Fruit fly (Drosophila melanogaster) whole organism, prepupa: ENCODE data around the gene CG32318.
A peak's percentile ranks its signal among the peaks of the same experiment; 100 is the strongest.

ENCODE experiments used
- Blimp-1 ChIP-seq: fragments of 200-800 bp; sonication (Bioruptor generic); optimal IDR thresholded peaks from 3 replicates; lab custom pipeline; 2017; ENCODE audit warnings: missing biosample characterization, missing genetic modification characterization, mild to moderate bottlenecking, moderate library complexity, missing genetic modification reagents
- CG11294 ChIP-seq: fragments of 200-800 bp; sonication (Bioruptor generic); IDR thresholded peaks from 2 replicates; pipeline ENCODE4 v1.3.6; 2022; ENCODE audit warnings: missing biosample characterization, missing genetic modification characterization
- CG11762 ChIP-seq: fragments of 200-800 bp; sonication (Bioruptor generic); optimal IDR thresholded peaks from 3 replicates; lab custom pipeline; 2016; ENCODE audit warnings: missing biosample characterization, missing genetic modification characterization; ENCODE audit not compliant: insufficient read depth
- CG11902 ChIP-seq: fragments of 200-800 bp; sonication (Bioruptor generic); optimal IDR thresholded peaks from 3 replicates; lab custom pipeline; 2016; ENCODE audit warnings: missing biosample characterization, missing genetic modification characterization
- CG15336 ChIP-seq: fragments of 200-800 bp; sonication (Bioruptor generic); IDR thresholded peaks from 2 replicates; pipeline ENCODE4 v1.3.6; 2022; ENCODE audit warnings: missing biosample characterization, missing genetic modification characterization
- CG1621 ChIP-seq: fragments of 200-800 bp; sonication (Bioruptor generic); optimal IDR thresholded peaks from 3 replicates; lab custom pipeline; 2018; ENCODE audit warnings: missing biosample characterization, mild to moderate bottlenecking, missing genetic modification characterization
- CG16779 ChIP-seq: fragments of 200-800 bp; sonication (Bioruptor generic); optimal IDR thresholded peaks from 3 replicates; lab custom pipeline; 2017; ENCODE audit warnings: missing biosample characterization, mild to moderate bottlenecking, missing genetic modification characterization
- CG32006 ChIP-seq: fragments of 200-800 bp; sonication (Bioruptor generic); optimal IDR thresholded peaks from 3 replicates; lab custom pipeline; 2017; ENCODE audit warnings: missing biosample characterization, mild to moderate bottlenecking, missing genetic modification characterization
- CG3919 ChIP-seq: fragments of 200-800 bp; sonication (Bioruptor generic); optimal IDR thresholded peaks from 3 replicates; lab custom pipeline; 2016; ENCODE audit warnings: missing biosample characterization, missing genetic modification characterization
- CG4318 ChIP-seq: fragments of 200-800 bp; sonication (Bioruptor generic); optimal IDR thresholded peaks from 3 replicates; lab custom pipeline; 2017; ENCODE audit warnings: missing biosample characterization, mild to moderate bottlenecking, missing genetic modification characterization
- CG6163 ChIP-seq: fragments of 200-800 bp; sonication (Bioruptor generic); IDR thresholded peaks from 3 replicates; pipeline ENCODE4 v1.3.6; 2022; ENCODE audit warnings: missing biosample characterization, missing genetic modification characterization
- CG6792 ChIP-seq: fragments of 200-800 bp; sonication (Bioruptor generic); optimal IDR thresholded peaks from 3 replicates; lab custom pipeline; 2016; ENCODE audit warnings: missing biosample characterization, missing genetic modification characterization
- CG6808 ChIP-seq: fragments of 200-800 bp; sonication (Bioruptor generic); optimal IDR thresholded peaks from 3 replicates; lab custom pipeline; 2017; ENCODE audit warnings: missing biosample characterization, missing genetic modification characterization, mild to moderate bottlenecking, moderate library complexity, missing genetic modification reagents
- CG7368 ChIP-seq: fragments of 200-800 bp; sonication (Bioruptor generic); optimal IDR thresholded peaks from 3 replicates; lab custom pipeline; 2016; ENCODE audit warnings: missing biosample characterization, missing genetic modification characterization
- CG8119 ChIP-seq: fragments of 200-800 bp; sonication (Bioruptor generic); IDR thresholded peaks from 3 replicates; pipeline ENCODE4 v1.3.6; 2022; ENCODE audit warnings: missing biosample characterization, missing genetic modification characterization
- CG8632 ChIP-seq: fragments of 200-800 bp; sonication (Bioruptor generic); optimal IDR thresholded peaks from 3 replicates; lab custom pipeline; 2016; ENCODE audit warnings: missing biosample characterization, missing genetic modification characterization
- CG9139 ChIP-seq: fragments of 200-800 bp; sonication (Bioruptor generic); optimal IDR thresholded peaks from 3 replicates; lab custom pipeline; 2017; ENCODE audit warnings: missing biosample characterization, mild to moderate bottlenecking, missing genetic modification characterization
- Eip75B ChIP-seq: fragments of 200-800 bp; sonication (Bioruptor generic); optimal IDR thresholded peaks from 3 replicates; lab custom pipeline; 2016; ENCODE audit warnings: missing biosample characterization, missing genetic modification characterization
- Eip78C ChIP-seq: fragments of 200-800 bp; sonication (Bioruptor generic); peaks from one replicate; lab custom pipeline; 2016; ENCODE audit warnings: missing biosample characterization, missing genetic modification characterization
- Eip93F ChIP-seq: fragments of 200-800 bp; sonication (Bioruptor generic); optimal IDR thresholded peaks from 2 replicates; lab custom pipeline; 2016; ENCODE audit warnings: missing biosample characterization, mild to moderate bottlenecking, missing genetic modification characterization
- Ets21C ChIP-seq: fragments of 200-800 bp; sonication (Bioruptor generic); optimal IDR thresholded peaks from 3 replicates; lab custom pipeline; 2016; ENCODE audit warnings: missing biosample characterization, missing genetic modification characterization
- Lpt ChIP-seq: fragments of 200-800 bp; sonication (Bioruptor generic); optimal IDR thresholded peaks from 3 replicates; lab custom pipeline; 2016; ENCODE audit warnings: missing biosample characterization, missing genetic modification characterization
- Met ChIP-seq: fragments of 200-800 bp; sonication (Bioruptor generic); optimal IDR thresholded peaks from 3 replicates; lab custom pipeline; 2016; ENCODE audit warnings: missing biosample characterization, missing genetic modification characterization
- OdsH ChIP-seq: fragments of 200-800 bp; sonication (Bioruptor generic); optimal IDR thresholded peaks from 3 replicates; lab custom pipeline; 2016; ENCODE audit warnings: missing biosample characterization, missing genetic modification characterization
- Smox ChIP-seq: fragments of 200-800 bp; sonication (Bioruptor generic); optimal IDR thresholded peaks from 3 replicates; lab custom pipeline; 2016; ENCODE audit warnings: missing biosample characterization, missing genetic modification characterization
- Sox102F ChIP-seq: fragments of 200-800 bp; sonication (Bioruptor generic); optimal IDR thresholded peaks from 2 replicates; lab custom pipeline; 2016; ENCODE audit warnings: missing biosample characterization, mild to moderate bottlenecking, missing genetic modification characterization
- Sox14 ChIP-seq: fragments of 200-800 bp; sonication (Bioruptor generic); optimal IDR thresholded peaks from 3 replicates; lab custom pipeline; 2016; ENCODE audit warnings: missing biosample characterization, missing genetic modification characterization
- achi ChIP-seq: fragments of 200-800 bp; sonication (Bioruptor generic); optimal IDR thresholded peaks from 3 replicates; lab custom pipeline; 2016; ENCODE audit warnings: missing biosample characterization, missing genetic modification characterization
- eg ChIP-seq: fragments of 200-800 bp; sonication (Bioruptor generic); IDR thresholded peaks from 3 replicates; pipeline ENCODE4 v1.3.6; 2022; ENCODE audit warnings: missing biosample characterization, missing genetic modification characterization
- esn ChIP-seq: fragments of 200-800 bp; sonication (Bioruptor generic); optimal IDR thresholded peaks from 2 replicates; lab custom pipeline; 2016; ENCODE audit warnings: missing biosample characterization, mild to moderate bottlenecking, missing genetic modification characterization, moderate library complexity
- fkh ChIP-seq: fragments of 200-800 bp; sonication (Bioruptor generic); optimal IDR thresholded peaks from 3 replicates; lab custom pipeline; 2017; ENCODE audit warnings: missing biosample characterization, mild to moderate bottlenecking, missing genetic modification characterization, moderate library complexity
- net ChIP-seq: fragments of 200-800 bp; sonication (Bioruptor generic); optimal IDR thresholded peaks from 3 replicates; lab custom pipeline; 2016; ENCODE audit warnings: missing biosample characterization, missing genetic modification characterization
- salr ChIP-seq, 2 experiments: fragments of 200-800 bp; sonication (Bioruptor generic); optimal IDR thresholded peaks; 3 replicates each; lab custom pipeline; 2016 to 2018; ENCODE audit warnings: missing biosample characterization in 2 of 2, missing genetic modification characterization in 2 of 2, mild to moderate bottlenecking in 1 of 2
- spab ChIP-seq: fragments of 200-800 bp; sonication (Bioruptor generic); optimal IDR thresholded peaks from 2 replicates; lab custom pipeline; 2017; ENCODE audit warnings: missing biosample characterization, mild to moderate bottlenecking, missing genetic modification characterization, missing genetic modification reagents
- ss ChIP-seq, 2 experiments: fragments of 200-800 bp; sonication (Bioruptor generic); optimal IDR thresholded peaks; 2 replicates in 1 of 2; 3 replicates in 1 of 2; lab custom pipeline; 2017 to 2018; ENCODE audit warnings: mild to moderate bottlenecking in 2 of 2, missing biosample characterization in 2 of 2, missing genetic modification characterization in 2 of 2, moderate library complexity in 1 of 2
- svp ChIP-seq: fragments of 200-800 bp; sonication (Bioruptor generic); peaks from one replicate; lab custom pipeline; 2016; ENCODE audit warnings: missing biosample characterization, missing genetic modification characterization
- topi ChIP-seq: fragments of 200-800 bp; sonication (Bioruptor generic); optimal IDR thresholded peaks from 3 replicates; lab custom pipeline; 2016; ENCODE audit warnings: missing biosample characterization, missing genetic modification characterization
- vri ChIP-seq: fragments of 200-800 bp; sonication (Bioruptor generic); optimal IDR thresholded peaks from 3 replicates; lab custom pipeline; 2016; ENCODE audit warnings: missing biosample characterization, mild to moderate bottlenecking, missing genetic modification characterization

Gene CG32318

DNA sequence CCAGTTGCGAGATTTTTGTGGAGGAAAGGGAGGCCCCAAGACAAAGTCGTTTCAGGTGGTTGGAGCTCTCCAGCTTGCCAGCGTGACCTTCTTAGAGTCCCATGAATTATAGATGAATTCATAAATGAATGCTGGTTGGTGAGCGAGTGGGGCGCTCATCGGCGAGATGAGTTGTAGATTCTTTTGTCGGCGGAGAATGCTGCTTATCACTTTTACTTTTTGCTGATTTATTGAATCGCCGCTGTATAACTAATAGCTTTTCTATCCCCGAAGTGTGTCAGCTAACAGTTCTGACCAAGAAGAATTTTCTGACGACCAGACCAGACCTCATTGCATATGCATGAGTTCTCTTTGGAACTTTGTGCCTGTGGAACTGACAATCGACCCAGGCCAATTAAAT is 34.6 kb downstream of the CG32318 start:
- TF ChIP-seq CG1621 (tag; lab: Kevin White, UChicago): no peak
- TF ChIP-seq CG32006: no peak
- TF ChIP-seq CG3919: no peak
- no peak for TF ChIP-seq CG7368 (GFP tag; lab: Kevin White, UChicago)
- no peak for TF ChIP-seq CG15336 (GFP tag; lab: Robert Waterston, UW)
- TF ChIP-seq vri: no peak
- no peak for TF ChIP-seq salr (GFP tag; optimal IDR thresholded peaks at IDR 0.05; lab: Kevin White, UChicago)
- no peak for TF ChIP-seq Ets21C
- no peak for TF ChIP-seq CG6792 (GFP tag; lab: Kevin White, UChicago)
- TF ChIP-seq Sox14 (GFP tag; lab: Kevin White, UChicago): no peak
- no peak for TF ChIP-seq Sox102F (GFP tag; lab: Kevin White, UChicago)
- TF ChIP-seq Blimp-1 (GFP tag; lab: Kevin White, UChicago): no peak
- TF ChIP-seq Smox (GFP tag; lab: Kevin White, UChicago): no peak

- TF ChIP-seq CG11902 (GFP tag; lab: Kevin White, UChicago): no peak
Observed at dm6 chr3L:1211096-1211495, 35.6 kb downstream of the CG32318 start, which contains the start of gene LysD. Gene LysD, minus strand, starts transcription at chr3L:1211196.

- no peak for TF ChIP-seq CG6792 (GFP tag; lab: Kevin White, UChicago)
- no peak for TF ChIP-seq Blimp-1 (GFP tag; lab: Kevin White, UChicago)
- TF ChIP-seq eg: 0 out of 3 replicates have a peak, but pooled peaks have one; percentile 43
- no peak for TF ChIP-seq CG11762
- TF ChIP-seq Lpt (GFP tag; lab: Kevin White, UChicago): peak; percentile 23
- TF ChIP-seq Eip75B (GFP tag; lab: Kevin White, UChicago): no peak
- TF ChIP-seq svp: peak; percentile 57
- TF ChIP-seq CG8119 (GFP tag; lab: Robert Waterston, UW): peak; percentile 28; the same call in 1 of the 3 replicates
- TF ChIP-seq ss (GFP tag; optimal IDR thresholded peaks at IDR 0.05; lab: Kevin White, UChicago): peak in 1 of 2 experiments; percentile 26
- TF ChIP-seq Eip78C: peak; percentile 63
- TF ChIP-seq net: peak; percentile 4
Observed at dm6 chr3L:1208206-1208605, 38.5 kb downstream of the CG32318 start.

DNA sequence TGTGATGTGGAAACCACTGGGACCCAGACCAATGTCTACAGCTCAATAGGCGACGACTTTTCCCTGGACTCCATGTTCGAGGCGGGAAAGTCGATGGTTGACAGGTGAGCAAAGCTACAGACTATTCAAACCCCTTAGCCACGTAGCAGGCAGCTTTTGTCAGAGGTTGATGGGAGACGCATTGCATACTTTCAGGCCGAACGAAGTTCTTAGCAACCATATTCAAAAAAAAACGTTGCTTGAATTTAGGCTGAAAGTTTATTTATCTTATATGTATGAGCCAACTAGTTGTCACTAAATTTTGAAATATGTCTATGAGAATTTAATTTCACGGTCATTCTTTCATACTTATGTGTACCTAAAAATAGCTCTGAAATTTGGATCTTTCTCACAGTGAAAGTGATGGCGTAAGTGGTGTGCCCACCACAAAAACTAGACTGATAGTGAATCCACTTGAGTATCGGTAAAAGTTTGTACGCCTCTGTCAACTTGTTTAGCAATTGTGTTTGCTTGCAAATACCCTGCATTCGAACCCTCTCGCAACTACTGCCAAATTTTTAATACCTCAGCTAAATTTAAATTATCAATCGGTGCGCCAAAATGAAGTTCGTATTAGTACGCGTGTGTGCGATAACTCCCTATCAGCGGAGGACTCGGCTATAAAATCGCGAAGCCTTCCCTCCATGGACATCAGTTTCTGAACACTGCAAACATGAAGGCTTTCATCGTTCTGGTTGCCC is 39.9 kb downstream of the CG32318 start, which contains the start of gene LysB:
Gene LysB (plus strand): TSS at position 690 of the 740 bp plus-strand sequence.
- peak; percentile 33 for TF ChIP-seq fkh (GFP tag; lab: Kevin White, UChicago)
- no peak for TF ChIP-seq spab (GFP tag; lab: Kevin White, UChicago)
- TF ChIP-seq, all 60 proteins: peak for 1

DNA sequence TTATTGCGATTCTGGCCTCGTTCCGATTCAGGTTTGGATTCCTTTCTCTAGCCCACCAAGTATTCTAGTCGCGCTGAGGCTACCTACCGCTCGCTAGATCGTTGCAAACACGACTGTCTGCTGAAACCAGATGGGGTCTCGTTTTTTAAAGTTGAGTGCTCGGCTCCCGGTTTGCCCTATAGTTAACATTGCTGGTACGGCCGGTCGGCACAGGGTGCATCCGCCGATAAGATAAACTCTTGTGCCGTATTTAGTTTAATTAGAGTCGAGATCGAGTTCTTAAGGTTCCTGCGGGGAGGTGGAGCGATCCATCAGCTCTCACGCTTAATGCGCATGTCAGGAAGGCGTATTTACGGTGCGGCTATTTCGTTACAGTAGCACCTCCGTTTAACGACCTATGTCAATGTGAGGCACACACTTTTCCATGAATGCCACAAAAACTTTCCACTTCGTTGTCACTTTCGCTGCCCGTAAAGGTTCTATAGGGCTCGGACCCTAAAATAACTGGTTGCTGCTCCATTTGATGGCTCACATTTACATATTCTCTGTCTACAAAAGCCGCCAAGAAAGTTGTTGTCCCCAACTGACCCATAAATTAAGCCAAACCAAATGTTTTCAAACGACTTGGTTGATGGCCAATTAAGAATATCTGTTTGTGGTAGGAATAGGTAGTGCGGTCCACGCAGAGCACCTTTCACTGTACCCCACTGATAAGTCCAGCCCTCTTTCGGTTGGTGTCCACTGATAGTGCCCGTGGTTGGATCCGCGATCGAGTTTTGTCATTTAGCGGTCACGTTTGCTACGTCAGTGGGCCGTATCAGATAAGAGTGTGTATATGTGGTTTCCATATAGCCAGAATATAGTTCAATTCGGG is 41.8 kb downstream of the CG32318 start, which contains the start of gene CG9119:
Gene CG9119 (minus strand): TSS at position 122 of the 874 bp plus-strand sequence.
- TF ChIP-seq CG6808 (GFP tag; lab: Kevin White, UChicago) (no peak), CG9139 (peak; percentile 61), spab (GFP tag; lab: Kevin White, UChicago) (peak; percentile 8), CG4318 (no peak), achi (GFP tag; lab: Kevin White, UChicago) (peak; percentile 18), CG11902 (GFP tag; lab: Kevin White, UChicago) (peak; percentile 14), CG11294 (GFP tag; lab: Robert Waterston, UW) (no peak), Smox (GFP tag; lab: Kevin White, UChicago) (no peak), CG8632 (no peak), fkh (GFP tag; lab: Kevin White, UChicago) (peak; percentile 27), vri (no peak), topi (GFP tag; lab: Kevin White, UChicago) (peak; percentile 18), CG11762 (no peak), CG6163 (GFP tag; lab: Robert Waterston, UW) (no peak), Sox14 (GFP tag; lab: Kevin White, UChicago) (no peak), Sox102F (GFP tag; lab: Kevin White, UChicago) (no peak), CG8119 (GFP tag; lab: Robert Waterston, UW) (peak; percentile 31; the same call in 1 of the 3 replicates), Blimp-1 (GFP tag; lab: Kevin White, UChicago) (no peak), eg (no peak), Ets21C (no peak), Met (GFP tag; lab: Kevin White, UChicago) (peak; percentile 18), ss (GFP tag; optimal IDR thresholded peaks at IDR 0.05; lab: Kevin White, UChicago) (peak; percentile 23 to 51), CG16779 (no peak), esn (GFP tag; lab: Kevin White, UChicago) (peak; percentile 30), Eip93F (GFP tag; lab: Kevin White, UChicago) (no peak), Eip75B (GFP tag; lab: Kevin White, UChicago) (peak; percentile 5), OdsH (peak; percentile 27)
